Fruit fly (Drosophila melanogaster) whole organism, embryonic: ENCODE measurements around the gene CG34260.

ENCODE experiments used
- Aef1 ChIP-seq: fragments of 200-800 bp; sonication (Bioruptor generic); IDR thresholded peaks from 3 replicates; pipeline ENCODE4 v1.3.6; 2022; ENCODE audit warnings: missing biosample characterization, missing genetic modification characterization
- CG11247 ChIP-seq: fragments of 200-800 bp; sonication (Bioruptor generic); IDR thresholded peaks from 2 replicates; pipeline ENCODE4 v1.3.6; 2022; ENCODE audit warnings: missing biosample characterization, missing genetic modification characterization
- CG11398 ChIP-seq: fragments of 200-800 bp; sonication (Bioruptor generic); optimal IDR thresholded peaks from 2 replicates; lab custom pipeline; 2016; ENCODE audit warnings: missing biosample characterization, missing genetic modification characterization
- CG11504 ChIP-seq: fragments of 200-800 bp; sonication (Bioruptor generic); optimal IDR thresholded peaks from 3 replicates; lab custom pipeline; 2019; ENCODE audit warnings: missing biosample characterization, mild to moderate bottlenecking, missing genetic modification characterization, moderate library complexity
- CG1233 ChIP-seq: fragments of 200-800 bp; sonication (Bioruptor generic); optimal IDR thresholded peaks from 4 replicates; lab custom pipeline; 2018; ENCODE audit warnings: missing biosample characterization, mild to moderate bottlenecking, missing genetic modification characterization
- CG13624 ChIP-seq: fragments of 200-800 bp; sonication (Bioruptor generic); optimal IDR thresholded peaks from 2 replicates; lab custom pipeline; 2016; ENCODE audit warnings: missing biosample characterization, missing genetic modification characterization
- CG1529 ChIP-seq: fragments of 200-800 bp; sonication (Bioruptor generic); optimal IDR thresholded peaks from 3 replicates; lab custom pipeline; 2018; ENCODE audit warnings: missing biosample characterization, missing genetic modification characterization
- CG17328 ChIP-seq: fragments of 200-800 bp; sonication (Bioruptor generic); IDR thresholded peaks from 2 replicates; pipeline ENCODE4 v1.3.6; 2022; ENCODE audit warnings: missing biosample characterization, missing genetic modification characterization
- CG17829 ChIP-seq: fragments of 200-800 bp; optimal IDR thresholded peaks from 2 replicates; lab custom pipeline; 2019; ENCODE audit warnings: missing biosample characterization, mild to moderate bottlenecking, missing genetic modification characterization, moderate library complexity
- CG17912 ChIP-seq: fragments of 200-800 bp; sonication (Bioruptor generic); optimal IDR thresholded peaks from 2 replicates; lab custom pipeline; 2018; ENCODE audit warnings: missing biosample characterization, mild to moderate bottlenecking, missing genetic modification characterization
- CG18262 ChIP-seq: fragments of 200-800 bp; optimal IDR thresholded peaks from 3 replicates; lab custom pipeline; 2019; ENCODE audit warnings: missing biosample characterization, mild to moderate bottlenecking, missing genetic modification characterization, moderate library complexity
- CG18764 ChIP-seq: fragments of 200-800 bp; sonication (Bioruptor generic); optimal IDR thresholded peaks from 3 replicates; lab custom pipeline; 2016; ENCODE audit warnings: missing biosample characterization, missing genetic modification characterization
- CG32772 ChIP-seq: fragments of 200-800 bp; sonication (Bioruptor generic); IDR thresholded peaks from 2 replicates; pipeline ENCODE4 v1.3.6; 2022; ENCODE audit warnings: missing biosample characterization, missing genetic modification characterization
- CG33557 ChIP-seq: fragments of 200-800 bp; sonication (Bioruptor generic); optimal IDR thresholded peaks from 2 replicates; lab custom pipeline; 2019; ENCODE audit warnings: missing biosample characterization, mild to moderate bottlenecking, missing genetic modification characterization, moderate library complexity
- CG34422 ChIP-seq: fragments of 200-800 bp; sonication (Bioruptor generic); IDR thresholded peaks from 3 replicates; pipeline ENCODE4 v1.3.6; 2022; ENCODE audit warnings: missing biosample characterization, missing genetic modification characterization
- CG42726 ChIP-seq: fragments of 200-800 bp; sonication (Bioruptor generic); IDR thresholded peaks from 2 replicates; pipeline ENCODE4 v1.3.6; 2022; ENCODE audit warnings: missing biosample characterization, missing genetic modification characterization; ENCODE audit not compliant: partially characterized antibody
- CG4360 ChIP-seq: fragments of 200-800 bp; sonication (Bioruptor generic); IDR thresholded peaks from 2 replicates; pipeline ENCODE4 v1.3.6; 2022; ENCODE audit warnings: missing biosample characterization, missing genetic modification characterization
- CG6791 ChIP-seq: fragments of 200-800 bp; sonication (Bioruptor generic); IDR thresholded peaks from 3 replicates; pipeline ENCODE4 v1.3.6; 2022; ENCODE audit warnings: missing biosample characterization, missing genetic modification characterization; ENCODE audit not compliant: partially characterized antibody
- CG7839 ChIP-seq: fragments of 200-800 bp; sonication (Bioruptor generic); optimal IDR thresholded peaks from 3 replicates; lab custom pipeline; 2018; ENCODE audit warnings: missing biosample characterization, mild to moderate bottlenecking, missing genetic modification characterization, moderate library complexity
- CG9609 ChIP-seq: fragments of 200-800 bp; sonication (Bioruptor generic); optimal IDR thresholded peaks from 3 replicates; lab custom pipeline; 2016; ENCODE audit warnings: missing biosample characterization, missing genetic modification characterization
- CG9727 ChIP-seq: fragments of 200-800 bp; sonication (Bioruptor generic); optimal IDR thresholded peaks from 3 replicates; lab custom pipeline; 2017; ENCODE audit warnings: missing biosample characterization, mild to moderate bottlenecking, missing genetic modification characterization
- CHES-1-like ChIP-seq: fragments of 200-800 bp; sonication (Bioruptor generic); optimal IDR thresholded peaks from 2 replicates; lab custom pipeline; 2016; ENCODE audit warnings: missing biosample characterization, missing genetic modification characterization
- Chrac-16 ChIP-seq: fragments of 200-800 bp; sonication (Bioruptor generic); optimal IDR thresholded peaks from 3 replicates; lab custom pipeline; 2016; ENCODE audit warnings: missing biosample characterization, missing genetic modification characterization
- Dp ChIP-seq: fragments of 200-800 bp; sonication (Bioruptor generic); optimal IDR thresholded peaks from 2 replicates; lab custom pipeline; 2018; ENCODE audit warnings: missing biosample characterization, mild to moderate bottlenecking, missing genetic modification characterization, moderate library complexity
- E2f2 ChIP-seq: fragments of 200-800 bp; sonication (Bioruptor generic); IDR thresholded peaks from 2 replicates; pipeline ENCODE4 v1.3.6; 2022; ENCODE audit warnings: missing biosample characterization, missing genetic modification characterization
- Fer1 ChIP-seq: fragments of 200-800 bp; sonication (Bioruptor generic); optimal IDR thresholded peaks from 2 replicates; lab custom pipeline; 2017; ENCODE audit warnings: missing biosample characterization, mild to moderate bottlenecking, missing genetic modification characterization
- HHEX ChIP-seq: fragments of 200-800 bp; sonication (Bioruptor generic); optimal IDR thresholded peaks from 3 replicates; lab custom pipeline; 2017; ENCODE audit warnings: missing biosample characterization, mild to moderate bottlenecking, missing genetic modification characterization, missing genetic modification reagents
- HmgZ ChIP-seq: fragments of 200-800 bp; sonication (Bioruptor generic); optimal IDR thresholded peaks from 2 replicates; lab custom pipeline; 2018; ENCODE audit warnings: missing biosample characterization, mild to moderate bottlenecking, missing genetic modification characterization
- Lhr ChIP-seq: fragments of 200-800 bp; sonication (Bioruptor generic); optimal IDR thresholded peaks from 3 replicates; lab custom pipeline; 2017; ENCODE audit warnings: mild to moderate bottlenecking, missing biosample characterization, missing genetic modification reagents, missing genetic modification characterization
- MBD-R2 ChIP-seq: fragments of 200-800 bp; sonication (Bioruptor generic); IDR thresholded peaks from 2 replicates; pipeline ENCODE4 v1.3.6; 2022; ENCODE audit warnings: missing biosample characterization, missing genetic modification characterization
- Rfx ChIP-seq: fragments of 200-800 bp; sonication (Bioruptor generic); IDR thresholded peaks from 2 replicates; pipeline ENCODE4 v1.3.6; 2022; ENCODE audit warnings: missing biosample characterization, missing genetic modification characterization
- Sox100B ChIP-seq: fragments of 200-800 bp; sonication (Bioruptor generic); optimal IDR thresholded peaks from 3 replicates; lab custom pipeline; 2018; ENCODE audit warnings: missing biosample characterization, mild to moderate bottlenecking, missing genetic modification characterization
- Ssrp ChIP-seq: fragments of 200-800 bp; sonication (Bioruptor generic); optimal IDR thresholded peaks from 2 replicates; lab custom pipeline; 2018; ENCODE audit warnings: missing biosample characterization, mild to moderate bottlenecking, missing genetic modification characterization, moderate library complexity
- amos ChIP-seq: fragments of 200-800 bp; sonication (Bioruptor generic); IDR thresholded peaks from 2 replicates; pipeline ENCODE4 v1.3.6; 2022; ENCODE audit warnings: missing biosample characterization, missing genetic modification characterization; ENCODE audit not compliant: partially characterized antibody
- ara ChIP-seq: fragments of 200-800 bp; sonication (Bioruptor generic); IDR thresholded peaks from 2 replicates; pipeline ENCODE4 v1.3.6; 2022; ENCODE audit warnings: missing biosample characterization, missing genetic modification characterization
- chm ChIP-seq: fragments of 200-800 bp; sonication (Bioruptor generic); IDR thresholded peaks from 2 replicates; pipeline ENCODE4 v1.3.6; 2022; ENCODE audit warnings: missing biosample characterization, missing genetic modification characterization
- dpn ChIP-seq, 2 experiments: fragments of 200-800 bp; sonication (Bioruptor generic); optimal IDR thresholded peaks; 3 replicates each; lab custom pipeline; 2016; ENCODE audit warnings: missing biosample characterization in 2 of 2, missing genetic modification characterization in 2 of 2
- eyg ChIP-seq: fragments of 200-800 bp; sonication (Bioruptor generic); optimal IDR thresholded peaks from 3 replicates; lab custom pipeline; 2016; ENCODE audit warnings: missing biosample characterization, missing genetic modification characterization
- grau ChIP-seq: fragments of 200-800 bp; optimal IDR thresholded peaks from 3 replicates; lab custom pipeline; 2019; ENCODE audit warnings: missing biosample characterization, mild to moderate bottlenecking, missing genetic modification characterization, moderate library complexity
- hb ChIP-seq: fragments of 200-800 bp; sonication (Bioruptor generic); IDR thresholded peaks from 3 replicates; pipeline ENCODE4 v1.3.6; 2022; ENCODE audit warnings: missing biosample characterization, missing genetic modification characterization; ENCODE audit not compliant: partially characterized antibody
- insv ChIP-seq, 2 experiments: fragments of 200-800 bp; sonication (Bioruptor generic); optimal IDR thresholded peaks; 3 replicates each; lab custom pipeline; 2016 to 2018; ENCODE audit warnings: missing biosample characterization in 2 of 2, missing genetic modification characterization in 2 of 2
- lab ChIP-seq: fragments of 200-800 bp; sonication (Bioruptor generic); optimal IDR thresholded peaks from 3 replicates; lab custom pipeline; 2017; ENCODE audit warnings: missing biosample characterization, missing genetic modification characterization, mild to moderate bottlenecking, moderate library complexity, missing genetic modification reagents
- maf-S ChIP-seq: fragments of 200-800 bp; sonication (Bioruptor generic); optimal IDR thresholded peaks from 2 replicates; lab custom pipeline; 2016; ENCODE audit warnings: missing biosample characterization, missing genetic modification characterization
- pb ChIP-seq: fragments of 200-800 bp; sonication (Bioruptor generic); optimal IDR thresholded peaks from 3 replicates; lab custom pipeline; 2016; ENCODE audit warnings: missing biosample characterization, missing genetic modification characterization
- pho ChIP-seq: fragments of 200-800 bp; sonication (Bioruptor generic); optimal IDR thresholded peaks from 2 replicates; lab custom pipeline; 2016; ENCODE audit warnings: missing biosample characterization, missing genetic modification characterization
- psq ChIP-seq: fragments of 200-800 bp; sonication (Bioruptor generic); optimal IDR thresholded peaks from 2 replicates; lab custom pipeline; 2017; ENCODE audit warnings: missing biosample characterization, missing genetic modification characterization
- pum ChIP-seq: fragments of 200-800 bp; sonication (Bioruptor generic); optimal IDR thresholded peaks from 2 replicates; lab custom pipeline; 2016; ENCODE audit warnings: missing biosample characterization, missing genetic modification characterization
- scrt ChIP-seq: fragments of 200-800 bp; sonication (Bioruptor generic); optimal IDR thresholded peaks from 2 replicates; lab custom pipeline; 2018; ENCODE audit warnings: missing biosample characterization, mild to moderate bottlenecking, missing genetic modification characterization, moderate library complexity
- sens-2 ChIP-seq: fragments of 200-800 bp; sonication (Bioruptor generic); IDR thresholded peaks from 2 replicates; pipeline ENCODE4 v1.3.6; 2022; ENCODE audit warnings: missing biosample characterization, missing genetic modification characterization
- trem ChIP-seq: fragments of 200-800 bp; optimal IDR thresholded peaks from 3 replicates; lab custom pipeline; 2019; ENCODE audit warnings: missing biosample characterization, mild to moderate bottlenecking, missing genetic modification characterization, moderate library complexity
- unpg ChIP-seq: fragments of 200-800 bp; sonication (Bioruptor generic); optimal IDR thresholded peaks from 3 replicates; lab custom pipeline; 2018; ENCODE audit warnings: missing biosample characterization, mild to moderate bottlenecking, missing genetic modification characterization, moderate library complexity

CG34260 gene

dm6 chr3L:20711397-20711796 lies 2.5 kb upstream of the CG34260 start (continued):
- TF ChIP-seq Rfx (GFP tag; lab: Robert Waterston, UW) = peak; percentile 81
- peak; percentile 49 for TF ChIP-seq HHEX
- no peak for TF ChIP-seq hb
- peak; percentile 50 for TF ChIP-seq CG1233 (GFP tag; lab: Kevin White, UChicago)
- no peak for TF ChIP-seq eyg (GFP tag; lab: Kevin White, UChicago)
- peak; percentile 67 for TF ChIP-seq CG7839 (tag; lab: Kevin White, UChicago)
- TF ChIP-seq pb (GFP tag; lab: Kevin White, UChicago) = no peak
- TF ChIP-seq CG33557 (GFP tag; lab: Kevin White, UChicago) = peak; percentile 43
- peak; percentile 23; the same call in 1 of the 2 replicates for TF ChIP-seq CG17328 (GFP tag; lab: Robert Waterston, UW)
- peak; percentile 77 for TF ChIP-seq CG11247 (GFP tag; lab: Robert Waterston, UW)
- no peak for TF ChIP-seq Fer1 (GFP tag; lab: Kevin White, UChicago)
- TF ChIP-seq CG4360 = no peak
- peak; percentile 76 for TF ChIP-seq Lhr
- peak; percentile 24 for TF ChIP-seq CHES-1-like
- TF ChIP-seq Sox100B = no peak
- TF ChIP-seq insv (GFP tag; optimal IDR thresholded peaks at IDR 0.05; lab: Kevin White, UChicago) = peak in 1 of 2 experiments; percentile 66
- TF ChIP-seq pho (GFP tag; lab: Kevin White, UChicago) = peak; percentile 30
- TF ChIP-seq CG18764 = peak; percentile 45
- TF ChIP-seq CG42726 (GFP tag; lab: Robert Waterston, UW) = peak; percentile 81
- peak; percentile 79 for TF ChIP-seq amos (GFP tag; lab: Robert Waterston, UW)
- peak; percentile 34 for TF ChIP-seq CG1529
- peak; percentile 63 for TF ChIP-seq CG11504 (tag; lab: Kevin White, UChicago)
- no peak for TF ChIP-seq CG34422 (GFP tag; lab: Robert Waterston, UW)
- TF ChIP-seq CG17912 = no peak
- TF ChIP-seq CG32772 (GFP tag; lab: Robert Waterston, UW) = no peak
- TF ChIP-seq CG13624 = peak; percentile 66
- TF ChIP-seq CG6791 (GFP tag; lab: Robert Waterston, UW) = peak; percentile 59; the same call in 1 of the 3 replicates
- TF ChIP-seq ara (GFP tag; lab: Robert Waterston, UW) = peak; percentile 61; the same call in 1 of the 2 replicates
- TF ChIP-seq sens-2 = no peak
- TF ChIP-seq grau (tag; lab: Kevin White, UChicago) = peak; percentile 60
- peak; percentile 69 for TF ChIP-seq CG9727 (GFP tag; lab: Kevin White, UChicago)
- peak; percentile 28 for TF ChIP-seq Ssrp (tag; lab: Kevin White, UChicago)
- TF ChIP-seq Dp (GFP tag; lab: Kevin White, UChicago) = no peak
- peak; percentile 63 for TF ChIP-seq chm (GFP tag; lab: Robert Waterston, UW)
- TF ChIP-seq trem (tag; lab: Kevin White, UChicago) = peak; percentile 41
- TF ChIP-seq CG11398 (GFP tag; lab: Kevin White, UChicago) = no peak
- TF ChIP-seq unpg (GFP tag; lab: Kevin White, UChicago) = peak; percentile 64
- peak; percentile 43 for TF ChIP-seq CG18262 (tag; lab: Kevin White, UChicago)
- no peak for TF ChIP-seq psq (GFP tag; lab: Kevin White, UChicago)
- TF ChIP-seq pum (GFP tag; lab: Kevin White, UChicago) = peak; percentile 30
- peak; percentile 25 for TF ChIP-seq scrt (GFP tag; lab: Kevin White, UChicago)
- peak; percentile 41 for TF ChIP-seq maf-S (GFP tag; lab: Kevin White, UChicago)
- peak; percentile 17; the same call in 1 of the 2 replicates for TF ChIP-seq MBD-R2 (GFP tag; lab: Robert Waterston, UW)
- TF ChIP-seq CG9609 (GFP tag; lab: Kevin White, UChicago) = peak; percentile 28
- peak; percentile 76 for TF ChIP-seq HmgZ
- peak; percentile 55 for TF ChIP-seq Chrac-16 (GFP tag; lab: Kevin White, UChicago)
- peak; percentile 64 for TF ChIP-seq CG17829 (tag; lab: Kevin White, UChicago)
- TF ChIP-seq lab (GFP tag; lab: Kevin White, UChicago) = peak; percentile 62
- no peak for TF ChIP-seq Aef1
- peak; percentile 28 to 55 for TF ChIP-seq dpn (GFP tag; optimal IDR thresholded peaks at IDR 0.05; lab: Kevin White, UChicago)
- TF ChIP-seq E2f2 = no peak
